Worm (Caenorhabditis elegans) whole organism, young adult: Measurements from ENCODE around the gene F55G11.8.

Source experiments
- F39B2.1 ChIP-seq: fragments of 200-800 bp; sonication (Bioruptor generic); IDR thresholded peaks from 2 replicates; pipeline ENCODE4 v1.3.6; 2022; ENCODE audit warnings: missing genetic modification reagents, missing genetic modification characterization, missing compliant biosample characterization
- aptf-3 ChIP-seq: fragments of 200-800 bp; sonication (Bioruptor generic); IDR thresholded peaks from 2 replicates; pipeline ENCODE4 v1.3.6; 2022; ENCODE audit warnings: missing genetic modification characterization, missing compliant biosample characterization
- ccch-3 ChIP-seq: fragments of 200-800 bp; sonication (Bioruptor generic); optimal IDR thresholded peaks from 2 replicates; lab custom pipeline; 2018; ENCODE audit warnings: mild to moderate bottlenecking, missing genetic modification characterization, missing compliant biosample characterization
- ceh-79 ChIP-seq: sonication (generic microtip); optimal IDR thresholded peaks from 2 replicates; lab custom pipeline; 2017; ENCODE audit warnings: mild to moderate bottlenecking, missing genetic modification characterization, missing compliant biosample characterization
- chd-7 ChIP-seq: sonication (generic microtip); optimal IDR thresholded peaks from 2 replicates; lab custom pipeline; 2016; ENCODE audit warnings: mild to moderate bottlenecking, missing genetic modification characterization, moderate library complexity, missing compliant biosample characterization
- efl-1 ChIP-seq: fragments of 150-350 bp; optimal IDR thresholded peaks from 2 replicates; lab custom pipeline; 2014; ENCODE audit warnings: missing biosample characterization, missing genetic modification reagents, missing genetic modification characterization
- let-526 ChIP-seq: fragments of 200-800 bp; sonication (Bioruptor generic); IDR thresholded peaks from 2 replicates; pipeline ENCODE4 v1.3.6; 2022; ENCODE audit warnings: missing genetic modification reagents, missing genetic modification characterization, missing compliant biosample characterization
- lin-26 ChIP-seq: fragments of 200-800 bp; sonication (Bioruptor generic); IDR thresholded peaks from 2 replicates; pipeline ENCODE4 v1.3.6; 2022; ENCODE audit warnings: missing genetic modification reagents, missing genetic modification characterization, missing compliant biosample characterization
- nfya-1 ChIP-seq: sonication (generic microtip); optimal IDR thresholded peaks from 2 replicates; lab custom pipeline; 2017; ENCODE audit warnings: antibody characterized with exemption, missing compliant biosample characterization, missing genetic modification characterization, borderline replicate concordance; ENCODE audit not compliant: insufficient read depth
- nhr-90 ChIP-seq: sonication (generic microtip); optimal IDR thresholded peaks from 2 replicates; lab custom pipeline; 2016; ENCODE audit warnings: missing genotype, mild to moderate bottlenecking, missing genetic modification characterization, missing compliant biosample characterization
- sea-2 ChIP-seq: fragments of 200-800 bp; sonication (Bioruptor generic); IDR thresholded peaks from 2 replicates; pipeline ENCODE4 v1.3.6; 2022; ENCODE audit warnings: missing genetic modification characterization, missing compliant biosample characterization
- sptf-2 ChIP-seq: fragments of 200-800 bp; sonication (Bioruptor generic); optimal IDR thresholded peaks from 2 replicates; lab custom pipeline; 2018; ENCODE audit warnings: mild to moderate bottlenecking, missing genetic modification characterization, missing compliant biosample characterization

ce11 chrIV:13013231-13013630, 50.6 kb downstream of the F55G11.8 start:
- TF ChIP-seq chd-7 (no peak), efl-1 (no peak), let-526 (no peak), ceh-79 (tag; lab: Kevin White, UChicago) (no peak), lin-26 (GFP tag; lab: Robert Waterston, UW) (no peak), F39B2.1 (no peak), nhr-90 (tag; lab: Kevin White, UChicago) (no peak), nfya-1 (tag; lab: Kevin White, UChicago) (no peak), aptf-3 (no peak), sea-2 (GFP tag; lab: Robert Waterston, UW) (no peak), ccch-3 (GFP tag; lab: Kevin White, UChicago) (no peak), sptf-2 (GFP tag; lab: Kevin White, UChicago) (no peak)
